Worm (Caenorhabditis elegans) whole organism, young adult: Measurements from ENCODE around the gene clec-164.

Experiments
- F39B2.1 ChIP-seq: fragments of 200-800 bp; sonication (Bioruptor generic); IDR thresholded peaks from 2 replicates; pipeline ENCODE4 v1.3.6; 2022; ENCODE audit warnings: missing genetic modification reagents, missing genetic modification characterization, missing compliant biosample characterization
- attf-3 ChIP-seq: fragments of 200-800 bp; sonication (Bioruptor generic); conservative IDR thresholded peaks from 2 replicates; pipeline ENCODE4 v1.3.6; 2022; ENCODE audit warnings: missing genetic modification reagents, missing genetic modification characterization, missing compliant biosample characterization
- cebp-1 ChIP-seq, 2 experiments: fragments of 200-800 bp in 1 of 2; sonication (Bioruptor generic) in 1 of 2; sonication (generic microtip) in 1 of 2; IDR thresholded peaks in 1 of 2; optimal IDR thresholded peaks in 1 of 2; 2 replicates each; pipeline versions ENCODE4 v1.3.6 to Lab custom; 2017 to 2022; ENCODE audit warnings: missing compliant biosample characterization in 2 of 2, missing genetic modification characterization in 2 of 2, mild to moderate bottlenecking in 1 of 2, missing genetic modification reagents in 1 of 2, moderate library complexity in 1 of 2
- ceh-100 ChIP-seq: fragments of 200-800 bp; sonication (Bioruptor generic); IDR thresholded peaks from 2 replicates; pipeline ENCODE4 v1.3.6; 2022; ENCODE audit warnings: missing genetic modification reagents, missing genetic modification characterization, missing compliant biosample characterization
- die-1 ChIP-seq: sonication (generic microtip); optimal IDR thresholded peaks from 2 replicates; lab custom pipeline; 2016; ENCODE audit warnings: missing genotype, mild to moderate bottlenecking, missing genetic modification characterization, missing compliant biosample characterization
- dpff-1 ChIP-seq: sonication (generic microtip); optimal IDR thresholded peaks from 2 replicates; lab custom pipeline; 2017; ENCODE audit warnings: mild to moderate bottlenecking, missing genetic modification characterization, missing compliant biosample characterization
- dpl-1 ChIP-seq: fragments of 150-350 bp; optimal IDR thresholded peaks from 2 replicates; lab custom pipeline; 2014; ENCODE audit warnings: missing biosample characterization, missing genetic modification reagents, missing genetic modification characterization
- him-1 ChIP-seq: sonication (generic microtip); optimal IDR thresholded peaks from 2 replicates; lab custom pipeline; 2016; ENCODE audit warnings: missing genotype, missing genetic modification reagents, missing genetic modification characterization, missing compliant biosample characterization
- hsf-1 ChIP-seq: fragments of 200-800 bp; sonication (Bioruptor generic); IDR thresholded peaks from 2 replicates; pipeline ENCODE4 v1.3.6; 2022; ENCODE audit warnings: missing genetic modification reagents, missing genetic modification characterization, missing compliant biosample characterization
- nhr-80 ChIP-seq: sonication (generic microtip); optimal IDR thresholded peaks from 2 replicates; lab custom pipeline; 2016; ENCODE audit warnings: missing genetic modification characterization, missing compliant biosample characterization
- pbrm-1 ChIP-seq: fragments of 200-800 bp; sonication (Bioruptor generic); IDR thresholded peaks from 2 replicates; pipeline ENCODE4 v1.3.6; 2022; ENCODE audit warnings: missing genetic modification reagents, missing genetic modification characterization, missing compliant biosample characterization
- snpc-1.1 ChIP-seq: sonication (generic microtip); optimal IDR thresholded peaks from 2 replicates; lab custom pipeline; 2017; ENCODE audit warnings: missing genetic modification characterization, mild to moderate bottlenecking, missing compliant biosample characterization, antibody characterized with exemption, moderate library complexity, missing genotype, missing genetic modification reagents; ENCODE audit not compliant: insufficient read depth
- snpc-1.3 ChIP-seq: sonication (generic microtip); optimal IDR thresholded peaks from 2 replicates; lab custom pipeline; 2017; ENCODE audit warnings: missing genetic modification characterization, mild to moderate bottlenecking, missing compliant biosample characterization, antibody characterized with exemption, moderate library complexity, missing genotype, missing genetic modification reagents; ENCODE audit not compliant: insufficient read depth
- unc-62 ChIP-seq: fragments of 150-350 bp; optimal IDR thresholded peaks from 2 replicates; lab custom pipeline; 2014; ENCODE audit warnings: missing biosample characterization, missing genetic modification reagents, missing genetic modification characterization

- TF ChIP-seq unc-62 (GFP tag; lab: Kevin White, UChicago), result no peak
- TF ChIP-seq pbrm-1 (GFP tag; lab: Robert Waterston, UW), result no peak
- TF ChIP-seq hsf-1 (GFP tag; lab: Robert Waterston, UW), result no peak
- no peak for TF ChIP-seq F39B2.1
- no peak for TF ChIP-seq dpff-1 (tag; lab: Kevin White, UChicago)
- TF ChIP-seq dpl-1 (GFP tag; lab: Kevin White, UChicago), result no peak
- no peak for TF ChIP-seq cebp-1 (GFP tag; IDR thresholded peaks at IDR 0.05; lab: Robert Waterston, UW)
- TF ChIP-seq cebp-1 (tag; optimal IDR thresholded peaks at IDR 0.05; lab: Kevin White, UChicago), result no peak
- no peak for TF ChIP-seq ceh-100
- no peak for TF ChIP-seq nhr-80
- no peak for TF ChIP-seq snpc-1.3 (tag; lab: Kevin White, UChicago)
- TF ChIP-seq him-1 (tag; lab: Kevin White, UChicago), result no peak
- TF ChIP-seq die-1 (tag; lab: Kevin White, UChicago), result no peak
- TF ChIP-seq attf-3 (GFP tag; lab: Robert Waterston, UW), result no peak
- no peak for TF ChIP-seq snpc-1.1 (tag; lab: Kevin White, UChicago)
These were observed 45.6 kb downstream of the clec-164 start for ce11 chrIV:762016-762459.
